Worm (Caenorhabditis elegans) whole organism, L3 larva: ENCODE data around the gene let-19.

Experiments used
- ZK546.5 ChIP-seq: sonication (generic microtip); optimal IDR thresholded peaks from 2 replicates; lab custom pipeline; 2017; ENCODE audit warnings: missing biosample characterization, missing genetic modification characterization
- aly-2 ChIP-seq: fragments of 150-350 bp; optimal IDR thresholded peaks from 2 replicates; lab custom pipeline; 2014; ENCODE audit warnings: missing biosample characterization, missing genetic modification characterization
- ama-1 ChIP-seq: fragments of 150-350 bp; optimal IDR thresholded peaks from 2 replicates; lab custom pipeline; 2018
- daf-12 ChIP-seq: fragments of 150-350 bp; optimal IDR thresholded peaks from 2 replicates; lab custom pipeline; 2014; ENCODE audit warnings: missing biosample characterization, missing genetic modification reagents, missing genetic modification characterization
- elt-1 ChIP-seq: fragments of 150-350 bp; optimal IDR thresholded peaks from 2 replicates; lab custom pipeline; 2014; ENCODE audit warnings: missing biosample characterization, missing genetic modification characterization
- elt-3 ChIP-seq, 3 experiments: fragments of 150-350 bp in 1 of 3; sonication (generic microtip) in 2 of 3; optimal IDR thresholded peaks; 2 replicates in 2 of 3; 4 replicates in 1 of 3; lab custom pipeline; 2014 to 2017; ENCODE audit warnings: missing biosample characterization in 3 of 3, missing genetic modification characterization in 3 of 3
- fkh-2 ChIP-seq: fragments of 150-350 bp; optimal IDR thresholded peaks from 2 replicates; lab custom pipeline; 2014; ENCODE audit warnings: missing biosample characterization, missing genetic modification reagents, missing genetic modification characterization
- fos-1 ChIP-seq: fragments of 150-350 bp; optimal IDR thresholded peaks from 2 replicates; lab custom pipeline; 2014; ENCODE audit warnings: missing biosample characterization, missing genetic modification characterization
- mdl-1 ChIP-seq: fragments of 150-350 bp; optimal IDR thresholded peaks from 2 replicates; lab custom pipeline; 2014; ENCODE audit warnings: missing biosample characterization, missing genetic modification characterization
- mml-1 ChIP-seq: fragments of 150-350 bp; sonication (generic microtip); optimal IDR thresholded peaks from 3 replicates; lab custom pipeline; 2014; ENCODE audit warnings: missing biosample characterization, missing genetic modification characterization
- nfya-1 ChIP-seq: sonication (generic microtip); optimal IDR thresholded peaks from 2 replicates; lab custom pipeline; 2017; ENCODE audit warnings: missing genetic modification characterization, mild to moderate bottlenecking, missing compliant biosample characterization, antibody characterized with exemption, moderate library complexity; ENCODE audit not compliant: insufficient read depth
- nhr-11 ChIP-seq: fragments of 150-350 bp; optimal IDR thresholded peaks from 2 replicates; lab custom pipeline; 2014; ENCODE audit warnings: missing biosample characterization, missing genetic modification characterization
- nhr-12 ChIP-seq: fragments of 150-350 bp; optimal IDR thresholded peaks from 2 replicates; lab custom pipeline; 2014; ENCODE audit warnings: missing biosample characterization, missing genetic modification characterization
- nhr-67 ChIP-seq: fragments of 150-350 bp; optimal IDR thresholded peaks from 2 replicates; lab custom pipeline; 2014; ENCODE audit warnings: missing biosample characterization, missing genetic modification characterization
- nhr-76 ChIP-seq: fragments of 150-350 bp; sonication (generic microtip); optimal IDR thresholded peaks from 5 replicates; lab custom pipeline; 2014; ENCODE audit warnings: missing biosample characterization, missing genetic modification characterization
- nhr-77 ChIP-seq: fragments of 150-350 bp; optimal IDR thresholded peaks from 2 replicates; lab custom pipeline; 2014; ENCODE audit warnings: missing biosample characterization, missing genetic modification characterization
- pqm-1 ChIP-seq: fragments of 150-350 bp; optimal IDR thresholded peaks from 2 replicates; lab custom pipeline; 2017; ENCODE audit warnings: missing biosample characterization, missing genetic modification characterization, inconsistent platforms
- sea-2 ChIP-seq: fragments of 150-350 bp; sonication (generic microtip); optimal IDR thresholded peaks from 4 replicates; lab custom pipeline; 2014; ENCODE audit warnings: missing biosample characterization, missing genetic modification reagents, missing genetic modification characterization
- skn-1 ChIP-seq: fragments of 150-350 bp; optimal IDR thresholded peaks from 2 replicates; lab custom pipeline; 2014; ENCODE audit warnings: missing biosample characterization, missing genetic modification characterization
- tbx-2 ChIP-seq: sonication (generic microtip); optimal IDR thresholded peaks from 2 replicates; lab custom pipeline; 2016; ENCODE audit warnings: mild to moderate bottlenecking, missing genetic modification characterization, missing compliant biosample characterization
- unc-39 ChIP-seq: sonication (generic microtip); optimal IDR thresholded peaks from 4 replicates; lab custom pipeline; 2017; ENCODE audit warnings: missing biosample characterization, missing genetic modification characterization
- ztf-11 ChIP-seq: fragments of 150-350 bp; optimal IDR thresholded peaks from 2 replicates; lab custom pipeline; 2014; ENCODE audit warnings: missing biosample characterization, missing genetic modification characterization
- ztf-4 ChIP-seq: fragments of 150-350 bp; optimal IDR thresholded peaks from 2 replicates; lab custom pipeline; 2014; ENCODE audit warnings: missing biosample characterization, missing genetic modification characterization

let-19 gene

DNA sequence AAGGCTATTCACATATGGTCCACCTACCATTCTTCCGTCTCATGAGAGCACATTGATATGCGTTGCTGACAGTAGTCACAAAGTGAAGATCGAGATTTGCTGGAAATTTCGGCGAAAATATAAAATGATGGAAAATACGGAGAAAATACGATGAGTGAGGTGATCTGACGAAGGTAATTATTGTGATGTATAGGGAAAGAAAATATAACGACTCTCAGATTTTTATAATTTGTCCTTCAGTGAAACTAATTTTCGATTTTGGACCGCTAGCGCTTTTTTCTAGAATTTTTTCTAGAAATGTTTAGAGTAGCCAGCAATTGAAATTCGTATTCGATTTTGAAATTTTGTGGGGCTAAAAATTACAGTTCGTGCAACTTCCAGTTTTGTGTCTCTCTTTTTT, 58.4 kb downstream of the let-19 start, which contains the start of gene F46C5.2:
F46C5.2 (minus strand) TSS at position 101 of the 400 bp plus-strand sequence.
- TF ChIP-seq ztf-11 (no peak), tbx-2 (tag; lab: Kevin White, UChicago) (no peak), unc-39 (tag; lab: Kevin White, UChicago) (no peak), sea-2 (no peak), fkh-2 (tag; lab: Kevin White, UChicago) (no peak), elt-3 (tag; optimal IDR thresholded peaks at IDR 0.05; lab: Kevin White, UChicago) (no peak), ztf-4 (tag; lab: Kevin White, UChicago) (no peak), nfya-1 (no peak), mml-1 (no peak), ama-1 (lab: Kevin White, UChicago) (no peak), fos-1 (tag; lab: Kevin White, UChicago) (no peak), skn-1 (no peak), nhr-11 (tag; lab: Kevin White, UChicago) (no peak), elt-1 (tag; lab: Kevin White, UChicago) (no peak)

DNA sequence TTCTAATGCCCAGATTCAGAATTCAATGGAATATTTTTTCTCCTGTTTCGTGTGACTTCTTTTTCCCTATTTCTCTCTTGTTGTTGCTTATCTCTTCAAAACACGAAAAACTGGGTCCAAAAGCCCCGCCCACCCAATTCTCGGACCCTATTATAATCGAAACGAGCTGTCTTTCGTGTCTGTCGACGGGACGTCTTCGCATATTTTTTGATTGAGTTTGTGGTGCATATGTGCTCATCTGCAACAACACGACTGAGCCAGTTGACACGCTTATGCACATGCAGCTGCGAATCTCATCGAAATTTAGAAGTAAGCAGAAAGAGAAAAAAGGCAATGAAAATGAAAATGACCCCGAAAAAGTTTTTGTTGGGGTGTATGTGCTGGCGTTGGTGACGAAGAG, 60.1 kb downstream of the let-19 start:
- TF ChIP-seq nhr-77 (no peak), mdl-1 (tag; lab: Kevin White, UChicago) (no peak), mml-1 (no peak), daf-12 (tag; lab: Kevin White, UChicago) (no peak), ZK546.5 (tag; lab: Kevin White, UChicago) (no peak), nhr-76 (tag; lab: Kevin White, UChicago) (no peak), nhr-67 (tag; lab: Kevin White, UChicago) (no peak), ztf-4 (tag; lab: Kevin White, UChicago) (no peak), pqm-1 (tag; lab: Kevin White, UChicago) (no peak), elt-1 (tag; lab: Kevin White, UChicago) (no peak), unc-39 (tag; lab: Kevin White, UChicago) (no peak), nhr-12 (tag; lab: Kevin White, UChicago) (no peak), aly-2 (tag; lab: Kevin White, UChicago) (no peak), nfya-1 (no peak)
